Fruit fly (Drosophila melanogaster): ENCODE results near the gene Pstk.

- no peak for TF ChIP-seq dl (GFP tag; optimal IDR thresholded peaks at IDR 0.05; ENCODE audit: insufficient read depth in 1 of 2, partially characterized antibody in 2 of 2)
- TF ChIP-seq woc (GFP tag; optimal IDR thresholded peaks at IDR 0.05) = no peak
- TF ChIP-seq Myc (optimal IDR thresholded peaks at IDR 0.05) = no peak
- TF ChIP-seq Hnf4 (GFP tag; optimal IDR thresholded peaks at IDR 0.05) = no peak
- no peak for TF ChIP-seq CG32264 (GFP tag; optimal IDR thresholded peaks at IDR 0.05)
Measured at dm6 chrX:19595862-19596261, 22.5 kb downstream of the Pstk start.
